Worm (Caenorhabditis elegans): Measurements from ENCODE around the gene zhit-3.

The zhit-3 gene

ce11 chrV:10245615-10246014 lies 33.7 kb upstream of the zhit-3 start:
- TF ChIP-seq unc-130 (tag; optimal IDR thresholded peaks at IDR 0.05): no peak
- peak; percentile 6 for TF ChIP-seq dsc-1 (tag; optimal IDR thresholded peaks at IDR 0.05)

- TF ChIP-seq elt-2 (tag; optimal IDR thresholded peaks at IDR 0.05) (peak; percentile 34), dsc-1 (tag; optimal IDR thresholded peaks at IDR 0.05) (peak; percentile 73), fkh-8 (tag; optimal IDR thresholded peaks at IDR 0.05) (peak; percentile 11), hlh-17 (GFP tag; optimal IDR thresholded peaks at IDR 0.05; ENCODE audit: borderline replicate concordance) (no peak)
These were observed 32.2 kb upstream of the zhit-3 start for ce11 chrV:10244018-10244720.

ce11 chrV:10243105-10243504 lies 31.2 kb upstream of the zhit-3 start, which contains the start of gene C12D8.9:
C12D8.9 (minus strand) TSS chrV:10243205.
- TF ChIP-seq tlp-1 (tag; optimal IDR thresholded peaks at IDR 0.05): no peak
- no peak for TF ChIP-seq C16A3.4 (tag; optimal IDR thresholded peaks at IDR 0.05)
- TF ChIP-seq mab-9 (GFP tag; IDR thresholded peaks at IDR 0.05): no peak
- no peak for TF ChIP-seq fkh-10 (GFP tag; optimal IDR thresholded peaks at IDR 0.05)
- TF ChIP-seq grh-1 (GFP tag; IDR thresholded peaks at IDR 0.05): no peak
- no peak for TF ChIP-seq Y116A8C.19 (tag; optimal IDR thresholded peaks at IDR 0.05; ENCODE audit: borderline replicate concordance)
- TF ChIP-seq nhr-77 (tag; optimal IDR thresholded peaks at IDR 0.05): no peak

- TF ChIP-seq tbx-2 (tag; optimal IDR thresholded peaks at IDR 0.05) (no peak), ama-1 (optimal IDR thresholded peaks at IDR 0.05) (no peak), fkh-4 (tag; optimal IDR thresholded peaks at IDR 0.05; ENCODE audit: borderline replicate concordance) (no peak), pqm-1 (tag; optimal IDR thresholded peaks at IDR 0.05) (no peak), dsc-1 (tag; optimal IDR thresholded peaks at IDR 0.05) (peak; percentile 96), lin-35 (GFP tag; optimal IDR thresholded peaks at IDR 0.05) (no peak), ceh-8 (GFP tag; optimal IDR thresholded peaks at IDR 0.05) (no peak), ets-5 (GFP tag; IDR thresholded peaks at IDR 0.05) (no peak), nhr-237 (tag; optimal IDR thresholded peaks at IDR 0.05) (no peak), nhr-71 (tag; optimal IDR thresholded peaks at IDR 0.05) (peak; percentile 11), pax-3 (tag; optimal IDR thresholded peaks at IDR 0.05) (peak; percentile 62), nhr-90 (tag; optimal IDR thresholded peaks at IDR 0.05; ENCODE audit: poor library complexity) (no peak), aly-2 (tag; optimal IDR thresholded peaks at IDR 0.05) (no peak), ceh-88 (GFP tag; IDR thresholded peaks at IDR 0.05) (no peak), zip-4 (GFP tag; optimal IDR thresholded peaks at IDR 0.05) (no peak), hlh-17 (GFP tag; optimal IDR thresholded peaks at IDR 0.05; ENCODE audit: borderline replicate concordance) (no peak), mef-2 (tag; optimal IDR thresholded peaks at IDR 0.05) (no peak), blmp-1 (tag; optimal IDR thresholded peaks at IDR 0.05) (no peak), tlp-1 (tag; optimal IDR thresholded peaks at IDR 0.05) (no peak), lsy-2 (tag; optimal IDR thresholded peaks at IDR 0.05) (no peak), egl-27 (tag; optimal IDR thresholded peaks at IDR 0.05) (no peak), unc-30 (tag; optimal IDR thresholded peaks at IDR 0.05) (no peak), lin-15B (tag; optimal IDR thresholded peaks at IDR 0.05) (no peak), snpc-4 (tag; optimal IDR thresholded peaks at IDR 0.05) (no peak), fkh-8 (tag; optimal IDR thresholded peaks at IDR 0.05) (peak; percentile 72), nhr-12 (tag; optimal IDR thresholded peaks at IDR 0.05) (no peak), nhr-47 (tag; optimal IDR thresholded peaks at IDR 0.05) (peak; percentile 35), hpl-2 (GFP tag; optimal IDR thresholded peaks at IDR 0.05) (no peak), sox-4 (tag; optimal IDR thresholded peaks at IDR 0.05) (peak; percentile 22), nhr-85 (tag) (no peak), mab-9 (GFP tag; IDR thresholded peaks at IDR 0.05) (no peak)
These were observed 29.3 kb upstream of the zhit-3 start, which contains the start of the genes C12D8.21 and col-148 for ce11 chrV:10241121-10241803. C12D8.21 (minus strand) TSS chrV:10241188. col-148 (plus strand) TSS chrV:10241753.

Measured in whole organism, L1 larva.